Worm (Caenorhabditis elegans) whole organism, L4 larva: Measurements from ENCODE around the gene C30G12.4.
A peak's percentile ranks its signal among the peaks of the same experiment; 100 is the strongest.

Experiments used
- T20F7.1 ChIP-seq: fragments of 200-800 bp; sonication (Bioruptor generic); optimal IDR thresholded peaks from 2 replicates; lab custom pipeline; 2018; ENCODE audit warnings: mild to moderate bottlenecking, missing genetic modification characterization, missing compliant biosample characterization
- aha-1 ChIP-seq: fragments of 150-350 bp; peaks from one replicate; lab custom pipeline; 2014; ENCODE audit warnings: missing biosample characterization, missing genetic modification characterization
- arid-1 ChIP-seq: fragments of 200-800 bp; sonication (Bioruptor generic); conservative IDR thresholded peaks from 2 replicates; pipeline ENCODE4 v1.3.6; 2022; ENCODE audit warnings: missing genetic modification reagents, missing genetic modification characterization, missing compliant biosample characterization
- attf-4 ChIP-seq: sonication (generic microtip); optimal IDR thresholded peaks from 3 replicates; lab custom pipeline; 2017; ENCODE audit warnings: missing biosample characterization, missing genetic modification characterization
- ces-1 ChIP-seq: fragments of 150-350 bp; sonication (generic microtip); optimal IDR thresholded peaks from 4 replicates; lab custom pipeline; 2014; ENCODE audit warnings: missing biosample characterization, missing genetic modification reagents, missing genetic modification characterization
- daf-12 ChIP-seq: fragments of 150-350 bp; optimal IDR thresholded peaks from 2 replicates; lab custom pipeline; 2014; ENCODE audit warnings: missing biosample characterization, missing genetic modification reagents, missing genetic modification characterization
- daf-16 ChIP-seq, 3 experiments: sonication (generic microtip); optimal IDR thresholded peaks; 2 replicates each; lab custom pipeline; 2016 to 2017; ENCODE audit warnings: missing genetic modification characterization in 3 of 3, missing genetic modification reagents in 3 of 3, mild to moderate bottlenecking in 2 of 3, missing compliant biosample characterization in 2 of 3, missing biosample characterization in 1 of 3, moderate library complexity in 1 of 3
- dmd-6 ChIP-seq: fragments of 200-800 bp; sonication (Bioruptor generic); IDR thresholded peaks from 2 replicates; pipeline ENCODE4 v1.3.6; 2022; ENCODE audit warnings: missing genetic modification reagents, missing genetic modification characterization, missing compliant biosample characterization
- duxl-1 ChIP-seq: sonication (generic microtip); optimal IDR thresholded peaks from 2 replicates; lab custom pipeline; 2016; ENCODE audit warnings: mild to moderate bottlenecking, missing genetic modification characterization, moderate library complexity, missing compliant biosample characterization; ENCODE audit not compliant: poor library complexity
- dve-1 ChIP-seq: sonication (generic microtip); optimal IDR thresholded peaks from 2 replicates; lab custom pipeline; 2017; ENCODE audit warnings: antibody characterized with exemption, mild to moderate bottlenecking, missing genetic modification characterization, missing compliant biosample characterization; ENCODE audit not compliant: insufficient read depth
- gei-8 ChIP-seq: fragments of 200-800 bp; sonication (Bioruptor generic); optimal IDR thresholded peaks from 2 replicates; lab custom pipeline; 2018; ENCODE audit warnings: mild to moderate bottlenecking, missing genetic modification characterization, missing compliant biosample characterization
- hif-1 ChIP-seq, 2 experiments: sonication (generic microtip); optimal IDR thresholded peaks; 2 replicates each; lab custom pipeline; 2016 to 2017; ENCODE audit warnings: missing compliant biosample characterization in 2 of 2, missing genetic modification characterization in 2 of 2, missing genetic modification reagents in 2 of 2, missing genotype in 2 of 2, mild to moderate bottlenecking in 1 of 2
- hlh-11 ChIP-seq: fragments of 200-800 bp; sonication (Bioruptor generic); optimal IDR thresholded peaks from 2 replicates; lab custom pipeline; 2018; ENCODE audit warnings: mild to moderate bottlenecking, missing genetic modification characterization, missing compliant biosample characterization
- lsy-2 ChIP-seq, 2 experiments: fragments of 150-350 bp in 1 of 2; sonication (generic microtip) in 1 of 2; optimal IDR thresholded peaks; 2 replicates each; lab custom pipeline; 2014 to 2017; ENCODE audit warnings: missing biosample characterization in 2 of 2, missing genetic modification characterization in 2 of 2
- madf-9 ChIP-seq: fragments of 200-800 bp; sonication (Bioruptor generic); conservative IDR thresholded peaks from 2 replicates; pipeline ENCODE4 v1.3.6; 2022; ENCODE audit warnings: missing genetic modification reagents, missing genetic modification characterization, missing compliant biosample characterization
- mdl-1 ChIP-seq, 2 experiments: fragments of 150-350 bp in 1 of 2; sonication (generic microtip) in 1 of 2; optimal IDR thresholded peaks; 2 replicates each; lab custom pipeline; 2014 to 2017; ENCODE audit warnings: missing biosample characterization in 2 of 2, missing genetic modification characterization in 2 of 2
- mes-2 ChIP-seq: sonication (generic microtip); optimal IDR thresholded peaks from 2 replicates; lab custom pipeline; 2016; ENCODE audit warnings: missing genotype, mild to moderate bottlenecking, missing genetic modification characterization, missing compliant biosample characterization; ENCODE audit not compliant: poor library complexity, severe bottlenecking
- mxl-3 ChIP-seq: fragments of 200-800 bp; sonication (Bioruptor generic); optimal IDR thresholded peaks from 2 replicates; lab custom pipeline; 2018; ENCODE audit warnings: mild to moderate bottlenecking, missing genetic modification characterization, missing compliant biosample characterization
- nhr-28 ChIP-seq: fragments of 150-350 bp; optimal IDR thresholded peaks from 2 replicates; lab custom pipeline; 2014; ENCODE audit warnings: missing biosample characterization, missing genetic modification characterization
- nhr-42 ChIP-seq: fragments of 200-800 bp; sonication (Bioruptor generic); IDR thresholded peaks from 2 replicates; pipeline ENCODE4 v1.3.6; 2022; ENCODE audit warnings: missing genetic modification characterization, missing compliant biosample characterization
- nhr-48 ChIP-seq: sonication (generic microtip); optimal IDR thresholded peaks from 2 replicates; lab custom pipeline; 2016; ENCODE audit warnings: mild to moderate bottlenecking, missing genetic modification characterization, missing compliant biosample characterization
- nhr-76 ChIP-seq: fragments of 150-350 bp; optimal IDR thresholded peaks from 2 replicates; lab custom pipeline; 2014; ENCODE audit warnings: missing biosample characterization, missing genetic modification characterization
- nhr-77 ChIP-seq: fragments of 150-350 bp; optimal IDR thresholded peaks from 2 replicates; lab custom pipeline; 2014; ENCODE audit warnings: missing biosample characterization, missing genetic modification characterization
- pha-4 ChIP-seq, 2 experiments: fragments of 150-350 bp in 1 of 2; fragments of 200-800 bp in 1 of 2; sonication (Bioruptor generic) in 1 of 2; IDR thresholded peaks in 1 of 2; optimal IDR thresholded peaks in 1 of 2; 2 replicates each; pipeline versions ENCODE4 v1.3.6 to Lab custom; 2014 to 2022; ENCODE audit warnings: missing genetic modification characterization in 2 of 2, missing genetic modification reagents in 2 of 2, missing biosample characterization in 1 of 2, missing compliant biosample characterization in 1 of 2
- pqm-1 ChIP-seq: sonication (generic microtip); optimal IDR thresholded peaks from 2 replicates; lab custom pipeline; 2017; ENCODE audit warnings: missing biosample characterization, missing genetic modification characterization
- skn-1 ChIP-seq: fragments of 150-350 bp; optimal IDR thresholded peaks from 2 replicates; lab custom pipeline; 2014; ENCODE audit warnings: missing biosample characterization, missing genetic modification characterization
- spr-1 ChIP-seq: sonication (generic microtip); optimal IDR thresholded peaks from 2 replicates; lab custom pipeline; 2016; ENCODE audit warnings: mild to moderate bottlenecking, missing genetic modification characterization, missing compliant biosample characterization
- spr-3 ChIP-seq: fragments of 200-800 bp; sonication (Bioruptor generic); optimal IDR thresholded peaks from 2 replicates; lab custom pipeline; 2018; ENCODE audit warnings: mild to moderate bottlenecking, missing genetic modification characterization, missing compliant biosample characterization
- tag-97 ChIP-seq: fragments of 200-800 bp; sonication (Bioruptor generic); IDR thresholded peaks from 2 replicates; pipeline ENCODE4 v1.3.6; 2022; ENCODE audit warnings: missing genetic modification characterization, missing compliant biosample characterization
- tra-1 ChIP-seq: fragments of 200-800 bp; sonication (Bioruptor generic); IDR thresholded peaks from 2 replicates; pipeline ENCODE4 v1.3.6; 2022; ENCODE audit warnings: missing genetic modification reagents, missing genetic modification characterization, missing compliant biosample characterization
- unc-62 ChIP-seq, 3 experiments: fragments of 150-350 bp in 1 of 3; sonication (generic microtip); optimal IDR thresholded peaks in 2 of 3; peaks in 1 of 3; 1 replicate in 1 of 3; 2 replicates in 2 of 3; lab custom pipeline; 2014 to 2017; ENCODE audit warnings: missing biosample characterization in 3 of 3, missing genetic modification characterization in 3 of 3, missing genetic modification reagents in 3 of 3, missing genotype in 1 of 3
- zip-11 ChIP-seq: fragments of 200-800 bp; sonication (Bioruptor generic); IDR thresholded peaks from 2 replicates; pipeline ENCODE4 v1.3.6; 2022; ENCODE audit warnings: missing genetic modification characterization, missing compliant biosample characterization
- zip-2 ChIP-seq: fragments of 150-350 bp; optimal IDR thresholded peaks from 2 replicates; lab custom pipeline; 2014; ENCODE audit warnings: missing biosample characterization, missing genetic modification characterization

The C30G12.4 gene

ce11 chrII:7238248-7238647 is 23.7 kb upstream of the C30G12.4 start, which contains the start of gene aqp-1:
Gene aqp-1, minus strand, starts transcription at chrII:7238349.
- TF ChIP-seq lsy-2 (tag; optimal IDR thresholded peaks at IDR 0.05; lab: Kevin White, UChicago): peak; percentile 19
- peak in 1 of 2 experiments; percentile 34 for TF ChIP-seq mdl-1 (tag; optimal IDR thresholded peaks at IDR 0.05; lab: Kevin White, UChicago)
- TF ChIP-seq mxl-3 (GFP tag; lab: Kevin White, UChicago): peak; percentile 52
- peak in 1 of 2 experiments; percentile 67 for TF ChIP-seq daf-16 (GFP tag; optimal IDR thresholded peaks at IDR 0.05; lab: Kevin White, UChicago)
- peak; percentile 99 for TF ChIP-seq daf-16 (tag; optimal IDR thresholded peaks at IDR 0.05; lab: Kevin White, UChicago)
- no peak for TF ChIP-seq zip-2
- no peak for TF ChIP-seq hif-1 (tag; optimal IDR thresholded peaks at IDR 0.05; lab: Kevin White, UChicago)
- 0 out of 2 replicates have a peak, but pooled peaks have one; percentile 19 for TF ChIP-seq nhr-42 (GFP tag; lab: Robert Waterston, UW)
- TF ChIP-seq pqm-1 (tag; lab: Kevin White, UChicago): peak; percentile 47
- TF ChIP-seq nhr-48: peak; percentile 80
- no peak for TF ChIP-seq nhr-76
- peak; percentile 45 for TF ChIP-seq nhr-77 (tag; lab: Kevin White, UChicago)
- peak; percentile 81 for TF ChIP-seq hlh-11 (tag; lab: Kevin White, UChicago)
- TF ChIP-seq skn-1 (tag; lab: Kevin White, UChicago): no peak
- TF ChIP-seq tra-1 (GFP tag; lab: Robert Waterston, UW): peak; percentile 52; the same call in 1 of the 2 replicates
- no peak for TF ChIP-seq aha-1
- TF ChIP-seq attf-4 (tag; lab: Kevin White, UChicago): no peak
- peak; percentile 74 for TF ChIP-seq dve-1 (tag; lab: Kevin White, UChicago)
- TF ChIP-seq dmd-6 (GFP tag; lab: Robert Waterston, UW): peak; percentile 91
- no peak for TF ChIP-seq pha-4 (GFP tag; IDR thresholded peaks at IDR 0.05; lab: Robert Waterston, UW)
- peak; percentile 6 for TF ChIP-seq pha-4 (tag; optimal IDR thresholded peaks at IDR 0.05; lab: Kevin White, UChicago)
- TF ChIP-seq nhr-28 (tag; lab: Kevin White, UChicago): peak; percentile 57
- no peak for TF ChIP-seq mes-2
- TF ChIP-seq, all 104 proteins: peak for 14

ce11 chrII:7238791-7239190 is 23.2 kb upstream of the C30G12.4 start:
- TF ChIP-seq attf-4 (tag; lab: Kevin White, UChicago): no peak
- no peak for TF ChIP-seq arid-1
- peak in 1 of 2 experiments; percentile 63 for TF ChIP-seq unc-62 (GFP tag; optimal IDR thresholded peaks at IDR 0.05 in 1 of 2; lab: Kevin White, UChicago)
- no peak for TF ChIP-seq unc-62 (tag; optimal IDR thresholded peaks at IDR 0.05; lab: Kevin White, UChicago)
- no peak for TF ChIP-seq duxl-1 (tag; lab: Kevin White, UChicago)

ce11 chrII:7239705-7240104 is 22.2 kb upstream of the C30G12.4 start:
- TF ChIP-seq unc-62 (GFP tag; optimal IDR thresholded peaks at IDR 0.05 in 1 of 2; lab: Kevin White, UChicago): peak in 1 of 2 experiments; percentile 68
- no peak for TF ChIP-seq unc-62 (tag; optimal IDR thresholded peaks at IDR 0.05; lab: Kevin White, UChicago)
- TF ChIP-seq zip-11 (GFP tag; lab: Robert Waterston, UW): no peak
- TF ChIP-seq spr-3: no peak
- TF ChIP-seq aha-1: peak; percentile 94
- no peak for TF ChIP-seq daf-12

ce11 chrII:7242754-7243153 is 19.2 kb upstream of the C30G12.4 start:
- TF ChIP-seq tra-1 (GFP tag; lab: Robert Waterston, UW) (no peak), tag-97 (no peak), arid-1 (no peak), madf-9 (GFP tag; lab: Robert Waterston, UW) (no peak), ces-1 (GFP tag; lab: Kevin White, UChicago) (no peak), spr-3 (no peak), T20F7.1 (GFP tag; lab: Kevin White, UChicago) (no peak), nhr-76 (no peak), dve-1 (tag; lab: Kevin White, UChicago) (no peak), gei-8 (GFP tag; lab: Kevin White, UChicago) (no peak), spr-1 (tag; lab: Kevin White, UChicago) (no peak)
